Worm (Caenorhabditis elegans) whole organism, early embryonic: Measurements from ENCODE around the gene F09G2.8.

Source experiments
- F13C5.2 ChIP-seq: sonication (generic microtip); optimal IDR thresholded peaks from 2 replicates; lab custom pipeline; 2017; ENCODE audit warnings: mild to moderate bottlenecking, missing genetic modification characterization, inconsistent platforms, missing compliant biosample characterization
- ama-1 ChIP-seq: fragments of 150-350 bp; optimal IDR thresholded peaks from 2 replicates; lab custom pipeline; 2014
- ceh-36 ChIP-seq: sonication (generic microtip); optimal IDR thresholded peaks from 2 replicates; lab custom pipeline; 2016; ENCODE audit warnings: missing genetic modification characterization, inconsistent platforms, missing compliant biosample characterization
- pes-1 ChIP-seq: fragments of 200-800 bp; sonication (Bioruptor generic); IDR thresholded peaks from 2 replicates; pipeline ENCODE4 v1.3.6; 2022; ENCODE audit warnings: missing genetic modification reagents, missing genetic modification characterization, missing compliant biosample characterization
- sea-1 ChIP-seq: fragments of 200-800 bp; sonication (Bioruptor generic); conservative IDR thresholded peaks from 2 replicates; pipeline ENCODE4 v1.3.6; 2022; ENCODE audit warnings: missing genetic modification characterization, missing compliant biosample characterization
- tbx-37 ChIP-seq: fragments of 200-800 bp; sonication (Bioruptor generic); conservative IDR thresholded peaks from 2 replicates; pipeline ENCODE4 v1.3.6; 2022; ENCODE audit warnings: missing genetic modification reagents, missing genetic modification characterization, missing compliant biosample characterization

ce11 chrV:7178843-7179242, 14.6 kb downstream of the F09G2.8 start, which contains the start of gene cpsf-2:
- TF ChIP-seq ama-1 (lab: Kevin White, UChicago) (no peak), pes-1 (GFP tag; lab: Robert Waterston, UW) (no peak), F13C5.2 (tag; lab: Kevin White, UChicago) (no peak), ceh-36 (no peak), tbx-37 (no peak), sea-1 (GFP tag; lab: Robert Waterston, UW) (no peak)
